Fruit fly (Drosophila melanogaster): ENCODE data around the gene CG31675.
A peak's percentile ranks its signal among the peaks of the same experiment; 100 is the strongest.

CG31675 gene

dm6 chr2L:20904327-20904726, 36.8 kb downstream of the CG31675 start:
- no peak for TF ChIP-seq CG17801 (GFP tag; optimal IDR thresholded peaks at IDR 0.05; ENCODE audit: partially characterized antibody)

- no peak for TF ChIP-seq CG17801 (GFP tag; optimal IDR thresholded peaks at IDR 0.05; ENCODE audit: partially characterized antibody)
Measured at dm6 chr2L:20905025-20905424, 37.5 kb downstream of the CG31675 start.

DNA sequence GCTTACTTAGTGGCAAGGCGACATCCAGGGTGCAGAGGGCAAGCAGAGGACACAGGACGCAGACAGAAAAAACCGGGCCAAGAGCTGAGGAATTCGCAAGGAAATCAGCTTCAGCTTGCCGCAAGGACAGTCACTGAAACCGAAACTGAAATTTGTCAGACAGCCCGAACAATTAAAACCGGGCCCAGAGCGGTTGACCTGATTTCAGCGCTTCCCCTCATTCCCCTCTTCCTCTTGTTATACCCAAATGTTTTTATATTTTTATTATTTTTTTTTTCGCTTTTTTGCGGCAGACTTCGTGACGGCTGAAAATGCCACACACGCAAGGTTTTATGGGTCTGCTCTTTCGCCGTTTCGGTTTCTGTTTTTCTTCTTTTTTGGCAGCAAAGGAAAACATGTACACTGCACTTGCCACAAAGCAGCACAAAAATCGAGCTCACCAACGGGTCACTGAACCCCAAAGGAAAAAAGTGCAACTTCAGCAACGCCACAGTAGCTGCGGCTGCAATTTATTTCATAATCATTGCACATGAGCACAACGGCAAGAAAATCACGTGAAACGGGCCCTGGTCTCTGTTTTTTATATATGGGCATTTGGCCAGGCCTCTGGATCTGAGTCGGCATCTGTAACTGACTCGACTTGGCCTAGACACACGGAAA, 40.6 kb downstream of the CG31675 start:
- no peak for TF ChIP-seq CG17801 (GFP tag; optimal IDR thresholded peaks at IDR 0.05; ENCODE audit: partially characterized antibody)

- TF ChIP-seq CG17801 (GFP tag; optimal IDR thresholded peaks at IDR 0.05; ENCODE audit: partially characterized antibody): peak; percentile 54
Measured at dm6 chr2L:20909301-20909700, 41.7 kb downstream of the CG31675 start.

DNA sequence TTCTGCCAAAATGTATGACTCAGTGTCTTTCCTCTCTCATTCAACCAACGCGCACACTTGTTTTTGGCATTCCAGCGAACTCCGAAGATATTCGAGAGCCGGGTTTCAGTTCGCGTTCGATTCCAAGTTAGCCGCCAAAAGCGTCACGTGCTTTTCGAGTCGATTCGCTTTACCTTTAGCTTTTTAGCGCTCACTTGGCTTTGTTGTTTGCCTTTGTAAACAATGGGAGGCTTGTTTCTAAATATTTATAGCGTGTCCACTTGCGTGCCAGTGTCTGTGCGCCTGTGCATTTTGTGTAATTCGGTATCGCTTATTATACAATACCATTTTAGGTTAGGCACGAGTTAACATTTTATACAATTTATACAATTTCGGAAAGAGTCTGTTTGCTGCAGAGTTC, 43.8 kb downstream of the CG31675 start:
- TF ChIP-seq CG17801 (GFP tag; optimal IDR thresholded peaks at IDR 0.05; ENCODE audit: partially characterized antibody): no peak

DNA sequence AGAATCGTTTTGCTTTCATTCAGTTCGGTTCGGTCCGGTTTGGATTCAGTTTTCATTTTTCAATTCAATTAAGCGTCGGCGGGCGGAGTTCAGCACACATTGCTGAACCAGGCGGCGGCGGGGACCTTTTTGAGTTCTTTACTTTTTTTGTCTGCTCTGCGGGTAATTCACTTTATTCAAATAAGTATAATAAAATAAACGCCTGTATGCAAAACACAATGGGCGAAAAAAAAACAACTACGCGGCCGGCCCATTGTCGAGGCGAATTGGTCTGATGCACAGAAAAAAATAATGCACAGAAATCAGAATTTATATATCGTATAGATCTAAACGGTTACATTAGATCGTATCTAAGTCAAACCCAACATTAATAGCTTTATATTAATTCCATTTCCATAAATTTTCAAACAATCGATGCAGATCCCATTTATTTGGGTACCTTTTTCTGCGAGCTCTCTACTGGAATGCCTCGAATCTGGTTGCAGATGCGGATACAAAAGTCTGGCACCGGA, 45.3 kb downstream of the CG31675 start:
- no peak for TF ChIP-seq CG17801 (GFP tag; optimal IDR thresholded peaks at IDR 0.05; ENCODE audit: partially characterized antibody)

DNA sequence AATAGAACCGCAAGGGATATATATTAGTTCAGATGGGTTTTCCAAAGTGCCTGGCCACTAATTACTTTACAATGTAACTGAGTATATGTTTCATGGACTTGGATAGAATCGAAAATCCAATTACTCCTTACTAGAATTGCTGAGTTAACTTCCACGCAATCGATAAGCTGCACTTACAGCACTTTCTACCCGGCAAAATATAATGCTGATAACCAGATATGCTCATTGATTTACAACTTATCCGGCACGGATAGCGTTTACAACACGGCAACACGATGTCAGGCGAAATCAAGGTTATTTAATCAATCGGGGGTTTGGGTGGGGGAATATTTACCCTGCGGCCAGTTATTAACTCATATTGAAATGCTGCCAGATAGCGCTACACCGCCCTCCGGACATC, 46.0 kb downstream of the CG31675 start:
- TF ChIP-seq CG17801 (GFP tag; optimal IDR thresholded peaks at IDR 0.05; ENCODE audit: partially characterized antibody): no peak

DNA sequence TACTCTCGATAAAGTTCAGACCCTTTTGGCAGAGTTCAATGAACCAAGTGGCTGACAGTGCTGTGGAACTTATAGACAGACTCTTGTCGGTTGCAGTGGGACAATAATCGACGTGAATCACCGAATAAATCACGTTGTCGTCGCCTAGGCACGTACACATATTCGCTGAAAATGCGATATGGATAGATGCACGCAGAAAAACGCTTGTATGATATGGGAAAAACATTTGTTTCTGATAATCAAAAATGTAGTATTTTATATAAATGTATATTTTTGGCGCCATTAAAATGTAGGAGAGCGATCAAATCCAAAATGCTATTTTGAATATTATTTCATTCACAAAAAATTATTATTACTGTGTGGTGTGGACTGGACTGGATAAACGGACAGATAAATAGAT, 47.7 kb downstream of the CG31675 start:
- peak; percentile 32 for TF ChIP-seq CG17801 (GFP tag; optimal IDR thresholded peaks at IDR 0.05; ENCODE audit: partially characterized antibody)

DNA sequence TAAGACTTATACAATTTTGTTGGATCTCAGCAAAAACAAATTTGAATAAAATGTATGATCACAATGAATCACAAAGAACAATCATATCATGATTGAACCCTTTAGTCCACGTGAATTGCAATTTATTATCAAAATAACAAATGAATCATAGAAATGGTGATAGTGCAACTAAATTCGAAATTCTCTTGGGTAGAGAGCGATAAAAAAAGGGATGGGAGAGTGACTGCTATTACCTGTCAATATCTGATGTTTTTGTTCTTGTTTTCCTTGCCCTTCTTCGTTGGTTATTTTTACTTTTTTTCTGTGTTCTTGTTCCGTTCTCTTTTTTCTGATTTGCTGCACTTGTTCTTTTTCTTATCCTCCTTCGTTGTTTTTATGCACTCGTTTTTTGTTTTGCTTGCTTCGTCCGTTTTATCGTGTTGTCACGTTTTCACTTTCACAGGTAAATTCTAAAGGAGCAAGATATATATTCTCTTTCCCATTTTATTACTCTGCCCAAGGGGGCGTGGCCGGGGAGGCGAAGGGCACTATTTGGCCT, 49.2 kb downstream of the CG31675 start:
- TF ChIP-seq CG17801 (GFP tag; optimal IDR thresholded peaks at IDR 0.05; ENCODE audit: partially characterized antibody): no peak

DNA sequence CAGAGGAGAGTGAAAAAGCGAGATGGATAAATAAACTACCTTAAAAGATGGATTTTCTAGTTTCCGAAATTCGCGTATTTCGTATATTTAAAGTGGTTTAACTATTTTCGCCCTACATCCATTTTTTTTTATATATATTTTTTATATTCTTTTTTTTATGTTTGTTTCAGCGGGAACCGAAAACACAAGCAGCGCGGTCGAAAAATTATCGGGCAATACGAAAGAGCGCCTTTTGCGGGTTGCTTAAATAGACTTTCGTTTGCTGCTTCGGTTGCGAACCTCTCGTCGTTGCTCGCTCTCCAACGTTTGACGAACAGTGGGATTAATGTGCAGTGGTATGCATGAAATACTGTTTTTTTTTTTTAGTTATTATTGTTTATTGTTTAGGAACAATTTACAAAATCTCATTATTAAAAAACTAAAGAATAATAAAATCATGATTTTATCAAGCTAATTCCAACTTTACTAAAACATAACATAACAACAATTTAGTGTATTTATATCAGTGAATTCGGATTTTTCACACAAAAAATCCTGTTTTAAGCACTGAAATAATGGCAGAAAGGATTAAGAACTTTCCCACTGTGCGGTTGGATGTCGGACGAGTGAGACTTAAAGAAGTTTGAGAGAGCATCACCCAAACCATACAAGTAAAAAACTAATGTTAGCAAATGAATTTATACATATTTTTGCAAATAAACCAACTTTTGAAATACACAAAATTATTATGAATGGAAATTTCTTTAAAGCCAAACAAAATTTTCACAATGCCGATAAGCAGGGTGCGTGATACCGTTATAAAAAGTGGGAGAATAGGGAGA, 49.9 kb downstream of the CG31675 start:
- TF ChIP-seq CG17801 (GFP tag; optimal IDR thresholded peaks at IDR 0.05; ENCODE audit: partially characterized antibody): peak; percentile 2

- peak; percentile 80 for TF ChIP-seq CG17801 (GFP tag; optimal IDR thresholded peaks at IDR 0.05; ENCODE audit: partially characterized antibody)
Measured at dm6 chr2L:20918056-20918674, 50.6 kb downstream of the CG31675 start.

DNA sequence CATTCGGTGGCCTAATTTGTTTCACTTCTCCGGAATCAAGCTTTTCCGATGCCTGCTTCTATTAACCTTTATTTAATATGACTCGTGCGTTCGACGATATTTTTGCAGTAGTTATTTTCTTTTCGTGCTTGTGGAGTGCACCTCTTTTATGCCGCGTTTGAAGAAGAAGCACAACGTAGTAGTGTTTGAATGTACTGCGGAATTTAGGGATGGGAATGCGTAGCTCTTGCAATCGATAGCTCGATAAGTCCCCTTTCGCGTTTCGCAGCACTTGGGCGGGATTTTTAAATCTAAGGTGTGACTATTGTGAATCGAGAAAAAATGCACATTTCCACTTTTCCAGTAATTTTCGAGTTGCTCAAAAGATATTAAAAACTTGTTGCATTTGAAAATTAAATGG, 51.2 kb downstream of the CG31675 start, which contains the start of the genes CG43739 and sky:
Gene CG43739, minus strand, starts transcription at position 199 of the 400 bp plus-strand sequence.
Gene sky, minus strand, starts transcription at position 199 of the 400 bp plus-strand sequence.
- no peak for TF ChIP-seq CG17801 (GFP tag; optimal IDR thresholded peaks at IDR 0.05; ENCODE audit: partially characterized antibody)

Measured in ovary, adult (tissue).